Worm (Caenorhabditis elegans) whole organism, L4 larva: ENCODE data around the gene gem-1.

Experiments used
- D1046.2 ChIP-seq: fragments of 200-800 bp; sonication (Bioruptor generic); IDR thresholded peaks from 2 replicates; pipeline ENCODE4 v1.3.6; 2022; ENCODE audit warnings: missing genetic modification characterization, missing compliant biosample characterization
- F10B5.3 ChIP-seq: sonication (generic microtip); optimal IDR thresholded peaks from 2 replicates; lab custom pipeline; 2016; ENCODE audit warnings: mild to moderate bottlenecking, missing genetic modification characterization, missing compliant biosample characterization
- F44E2.7 ChIP-seq: fragments of 200-800 bp; sonication (Bioruptor generic); IDR thresholded peaks from 2 replicates; pipeline ENCODE4 v2.1.2; 2022; ENCODE audit warnings: missing genetic modification characterization, missing compliant biosample characterization
- T20F7.1 ChIP-seq: fragments of 200-800 bp; sonication (Bioruptor generic); optimal IDR thresholded peaks from 2 replicates; lab custom pipeline; 2018; ENCODE audit warnings: mild to moderate bottlenecking, missing genetic modification characterization, missing compliant biosample characterization
- T26A8.4 ChIP-seq: fragments of 200-800 bp; sonication (Bioruptor generic); IDR thresholded peaks from 2 replicates; pipeline ENCODE4 v1.3.6; 2022; ENCODE audit warnings: missing genetic modification characterization, missing compliant biosample characterization
- Y48G9A.11 ChIP-seq: fragments of 200-800 bp; sonication (Bioruptor generic); IDR thresholded peaks from 2 replicates; pipeline ENCODE4 v1.3.6; 2022; ENCODE audit warnings: missing genetic modification reagents, missing genetic modification characterization, missing compliant biosample characterization
- Y5F2A.4 ChIP-seq: fragments of 200-800 bp; sonication (Bioruptor generic); optimal IDR thresholded peaks from 2 replicates; lab custom pipeline; 2018; ENCODE audit warnings: mild to moderate bottlenecking, missing genetic modification characterization, missing compliant biosample characterization
- aha-1 ChIP-seq: fragments of 150-350 bp; peaks from one replicate; lab custom pipeline; 2014; ENCODE audit warnings: missing biosample characterization, missing genetic modification characterization
- ama-1 ChIP-seq: fragments of 150-350 bp; optimal IDR thresholded peaks from 2 replicates; lab custom pipeline; 2014; ENCODE audit warnings: inconsistent platforms, mixed read lengths
- arid-1 ChIP-seq: fragments of 200-800 bp; sonication (Bioruptor generic); conservative IDR thresholded peaks from 2 replicates; pipeline ENCODE4 v1.3.6; 2022; ENCODE audit warnings: missing genetic modification reagents, missing genetic modification characterization, missing compliant biosample characterization
- ceh-20 ChIP-seq: fragments of 200-800 bp; sonication (Bioruptor generic); IDR thresholded peaks from 2 replicates; pipeline ENCODE4 v1.3.6; 2022; ENCODE audit warnings: missing genetic modification reagents, missing genetic modification characterization, missing compliant biosample characterization
- ceh-28 ChIP-seq: fragments of 150-350 bp; optimal IDR thresholded peaks from 2 replicates; lab custom pipeline; 2014; ENCODE audit warnings: missing biosample characterization, missing genetic modification reagents, missing genetic modification characterization
- daf-12 ChIP-seq: fragments of 150-350 bp; optimal IDR thresholded peaks from 2 replicates; lab custom pipeline; 2014; ENCODE audit warnings: missing biosample characterization, missing genetic modification reagents, missing genetic modification characterization
- dmd-6 ChIP-seq: fragments of 200-800 bp; sonication (Bioruptor generic); IDR thresholded peaks from 2 replicates; pipeline ENCODE4 v1.3.6; 2022; ENCODE audit warnings: missing genetic modification reagents, missing genetic modification characterization, missing compliant biosample characterization
- duxl-1 ChIP-seq: sonication (generic microtip); optimal IDR thresholded peaks from 2 replicates; lab custom pipeline; 2016; ENCODE audit warnings: mild to moderate bottlenecking, missing genetic modification characterization, moderate library complexity, missing compliant biosample characterization; ENCODE audit not compliant: poor library complexity
- dve-1 ChIP-seq: sonication (generic microtip); optimal IDR thresholded peaks from 2 replicates; lab custom pipeline; 2017; ENCODE audit warnings: antibody characterized with exemption, mild to moderate bottlenecking, missing genetic modification characterization, missing compliant biosample characterization; ENCODE audit not compliant: insufficient read depth
- egl-43 ChIP-seq: fragments of 200-800 bp; sonication (Bioruptor generic); IDR thresholded peaks from 2 replicates; pipeline ENCODE4 v1.3.6; 2022; ENCODE audit warnings: missing genetic modification reagents, missing genetic modification characterization, missing compliant biosample characterization
- fos-1 ChIP-seq: fragments of 150-350 bp; optimal IDR thresholded peaks from 2 replicates; lab custom pipeline; 2014; ENCODE audit warnings: missing biosample characterization, missing genetic modification characterization
- gei-8 ChIP-seq: fragments of 200-800 bp; sonication (Bioruptor generic); optimal IDR thresholded peaks from 2 replicates; lab custom pipeline; 2018; ENCODE audit warnings: mild to moderate bottlenecking, missing genetic modification characterization, missing compliant biosample characterization
- hlh-11 ChIP-seq: fragments of 200-800 bp; sonication (Bioruptor generic); optimal IDR thresholded peaks from 2 replicates; lab custom pipeline; 2018; ENCODE audit warnings: mild to moderate bottlenecking, missing genetic modification characterization, missing compliant biosample characterization
- hlh-30 ChIP-seq: sonication (generic microtip); optimal IDR thresholded peaks from 2 replicates; lab custom pipeline; 2017; ENCODE audit warnings: antibody characterized with exemption, mild to moderate bottlenecking, missing genetic modification characterization, missing compliant biosample characterization; ENCODE audit not compliant: insufficient read depth
- hmg-1.1 ChIP-seq: fragments of 200-800 bp; sonication (Bioruptor generic); IDR thresholded peaks from 2 replicates; pipeline ENCODE4 v1.3.6; 2022; ENCODE audit warnings: missing genetic modification reagents, missing genetic modification characterization, missing compliant biosample characterization
- lin-1 ChIP-seq: fragments of 200-800 bp; sonication (Bioruptor generic); IDR thresholded peaks from 2 replicates; pipeline ENCODE4 v1.3.6; 2022; ENCODE audit warnings: missing genetic modification reagents, missing genetic modification characterization, missing compliant biosample characterization
- lin-13 ChIP-seq: fragments of 150-350 bp; optimal IDR thresholded peaks from 2 replicates; lab custom pipeline; 2014; ENCODE audit warnings: missing biosample characterization, missing genetic modification reagents, missing genetic modification characterization
- lin-15B ChIP-seq: fragments of 150-350 bp; sonication (generic microtip); optimal IDR thresholded peaks from 3 replicates; lab custom pipeline; 2014; ENCODE audit warnings: missing biosample characterization, missing genetic modification characterization
- lin-29 ChIP-seq: fragments of 200-800 bp; sonication (Bioruptor generic); IDR thresholded peaks from 2 replicates; pipeline ENCODE4 v1.3.6; 2022; ENCODE audit warnings: missing genetic modification reagents, missing genetic modification characterization, missing compliant biosample characterization
- lin-39 ChIP-seq: fragments of 150-350 bp; optimal IDR thresholded peaks from 2 replicates; lab custom pipeline; 2014; ENCODE audit warnings: missing biosample characterization, missing genetic modification reagents, missing genetic modification characterization
- lsy-2 ChIP-seq, 2 experiments: fragments of 150-350 bp in 1 of 2; sonication (generic microtip) in 1 of 2; optimal IDR thresholded peaks; 2 replicates each; lab custom pipeline; 2014 to 2017; ENCODE audit warnings: missing biosample characterization in 2 of 2, missing genetic modification characterization in 2 of 2
- madf-5 ChIP-seq, 2 experiments: fragments of 200-800 bp; sonication (Bioruptor generic); IDR thresholded peaks; 2 replicates each; pipeline ENCODE4 v1.3.6; 2022; ENCODE audit warnings: missing compliant biosample characterization in 2 of 2, missing genetic modification characterization in 2 of 2
- mes-2 ChIP-seq: sonication (generic microtip); optimal IDR thresholded peaks from 2 replicates; lab custom pipeline; 2016; ENCODE audit warnings: missing genotype, mild to moderate bottlenecking, missing genetic modification characterization, missing compliant biosample characterization; ENCODE audit not compliant: poor library complexity, severe bottlenecking
- nhr-102 ChIP-seq: sonication (generic microtip); optimal IDR thresholded peaks from 2 replicates; lab custom pipeline; 2016; ENCODE audit warnings: mild to moderate bottlenecking, missing genetic modification characterization, moderate library complexity, missing compliant biosample characterization
- nhr-111 ChIP-seq: fragments of 200-800 bp; sonication (Bioruptor generic); optimal IDR thresholded peaks from 2 replicates; lab custom pipeline; 2018; ENCODE audit warnings: mild to moderate bottlenecking, missing genetic modification characterization, missing compliant biosample characterization
- nhr-25 ChIP-seq: sonication (generic microtip); optimal IDR thresholded peaks from 2 replicates; lab custom pipeline; 2017; ENCODE audit warnings: missing genetic modification characterization, mild to moderate bottlenecking, missing compliant biosample characterization, antibody characterized with exemption, moderate library complexity, borderline replicate concordance; ENCODE audit not compliant: insufficient read depth
- nhr-28 ChIP-seq: fragments of 150-350 bp; optimal IDR thresholded peaks from 2 replicates; lab custom pipeline; 2014; ENCODE audit warnings: missing biosample characterization, missing genetic modification characterization
- nhr-42 ChIP-seq: fragments of 200-800 bp; sonication (Bioruptor generic); IDR thresholded peaks from 2 replicates; pipeline ENCODE4 v1.3.6; 2022; ENCODE audit warnings: missing genetic modification characterization, missing compliant biosample characterization
- nhr-77 ChIP-seq: fragments of 150-350 bp; optimal IDR thresholded peaks from 2 replicates; lab custom pipeline; 2014; ENCODE audit warnings: missing biosample characterization, missing genetic modification characterization
- saeg-2 ChIP-seq: fragments of 200-800 bp; sonication (Bioruptor generic); IDR thresholded peaks from 2 replicates; pipeline ENCODE4 v1.3.6; 2022; ENCODE audit warnings: missing genetic modification reagents, missing genetic modification characterization, missing compliant biosample characterization
- sdz-12 ChIP-seq: fragments of 200-800 bp; sonication (Bioruptor generic); optimal IDR thresholded peaks from 2 replicates; lab custom pipeline; 2018; ENCODE audit warnings: mild to moderate bottlenecking, missing genetic modification characterization, missing compliant biosample characterization
- skn-1 ChIP-seq: fragments of 150-350 bp; optimal IDR thresholded peaks from 2 replicates; lab custom pipeline; 2014; ENCODE audit warnings: missing biosample characterization, missing genetic modification characterization
- snpc-4 ChIP-seq: fragments of 150-350 bp; optimal IDR thresholded peaks from 2 replicates; lab custom pipeline; 2014; ENCODE audit warnings: missing biosample characterization, missing genetic modification characterization
- tra-1 ChIP-seq: fragments of 200-800 bp; sonication (Bioruptor generic); IDR thresholded peaks from 2 replicates; pipeline ENCODE4 v1.3.6; 2022; ENCODE audit warnings: missing genetic modification reagents, missing genetic modification characterization, missing compliant biosample characterization
- unc-39 ChIP-seq: sonication (generic microtip); optimal IDR thresholded peaks from 2 replicates; lab custom pipeline; 2017; ENCODE audit warnings: missing biosample characterization, missing genetic modification characterization
- unc-62 ChIP-seq, 3 experiments: fragments of 150-350 bp in 1 of 3; sonication (generic microtip); optimal IDR thresholded peaks in 2 of 3; peaks in 1 of 3; 1 replicate in 1 of 3; 2 replicates in 2 of 3; lab custom pipeline; 2014 to 2017; ENCODE audit warnings: missing biosample characterization in 3 of 3, missing genetic modification characterization in 3 of 3, missing genetic modification reagents in 3 of 3, missing genotype in 1 of 3
- zag-1 ChIP-seq: fragments of 150-350 bp; optimal IDR thresholded peaks from 2 replicates; lab custom pipeline; 2014; ENCODE audit warnings: missing biosample characterization, missing genetic modification characterization

gem-1 gene

ce11 chrX:13353530-13353929 is 23.3 kb downstream of the gem-1 start (continued):
- TF ChIP-seq nhr-102 (tag; lab: Kevin White, UChicago) (peak; percentile 74), gei-8 (GFP tag; lab: Kevin White, UChicago) (peak; percentile 65), egl-43 (GFP tag; lab: Robert Waterston, UW) (no peak), ceh-28 (tag; lab: Kevin White, UChicago) (no peak), nhr-42 (GFP tag; lab: Robert Waterston, UW) (no peak), hmg-1.1 (GFP tag; lab: Robert Waterston, UW) (peak; percentile 15; the same call in 1 of the 2 replicates), D1046.2 (no peak), unc-62 (GFP tag; optimal IDR thresholded peaks at IDR 0.05 in 1 of 2; lab: Kevin White, UChicago) (peak in 1 of 2 experiments; percentile 85), unc-62 (tag; optimal IDR thresholded peaks at IDR 0.05; lab: Kevin White, UChicago) (no peak), ceh-20 (peak; percentile 34; the same call in 1 of the 2 replicates), aha-1 (tag; lab: Kevin White, UChicago) (peak; percentile 97), sdz-12 (GFP tag; lab: Kevin White, UChicago) (no peak)
- TF ChIP-seq, all 104 proteins: peak for 36

- TF ChIP-seq hlh-11 (peak; percentile 21), lsy-2 (tag; optimal IDR thresholded peaks at IDR 0.05; lab: Kevin White, UChicago) (no peak), duxl-1 (tag; lab: Kevin White, UChicago) (no peak), F10B5.3 (tag; lab: Kevin White, UChicago) (no peak), dmd-6 (GFP tag; lab: Robert Waterston, UW) (peak; percentile 49), T20F7.1 (GFP tag; lab: Kevin White, UChicago) (no peak), madf-5 (GFP tag; IDR thresholded peaks at IDR 0.05; lab: Robert Waterston, UW) (no peak), hlh-30 (tag; lab: Kevin White, UChicago) (peak; percentile 28), daf-12 (no peak), nhr-28 (no peak), arid-1 (GFP tag; lab: Robert Waterston, UW) (no peak), mes-2 (tag; lab: Kevin White, UChicago) (no peak), F44E2.7 (GFP tag; lab: Robert Waterston, UW) (no peak), fos-1 (no peak), tra-1 (GFP tag; lab: Robert Waterston, UW) (no peak), lin-1 (no peak), saeg-2 (GFP tag; lab: Robert Waterston, UW) (no peak), dve-1 (tag; lab: Kevin White, UChicago) (peak; percentile 24), sdz-12 (GFP tag; lab: Kevin White, UChicago) (no peak), unc-39 (no peak)
Observed at ce11 chrX:13352164-13352563, 24.6 kb downstream of the gem-1 start.

- TF ChIP-seq lin-15B (tag; lab: Kevin White, UChicago) = no peak
- no peak for TF ChIP-seq nhr-111
- TF ChIP-seq nhr-77 = peak; percentile 42
- TF ChIP-seq lin-1 = 0 out of 2 replicates have a peak, but pooled peaks have one; percentile 19
- TF ChIP-seq snpc-4 (tag; lab: Kevin White, UChicago) = no peak
- peak; percentile 86 for TF ChIP-seq ama-1 (lab: Kevin White, UChicago)
- no peak for TF ChIP-seq daf-12
- no peak for TF ChIP-seq lin-13 (GFP tag; lab: Kevin White, UChicago)
- TF ChIP-seq hlh-30 (tag; lab: Kevin White, UChicago) = peak; percentile 89
- TF ChIP-seq lin-39 = no peak
- no peak for TF ChIP-seq saeg-2 (GFP tag; lab: Robert Waterston, UW)
- no peak for TF ChIP-seq D1046.2
- TF ChIP-seq nhr-42 (GFP tag; lab: Robert Waterston, UW) = 0 out of 2 replicates have a peak, but pooled peaks have one; percentile 31
- TF ChIP-seq F10B5.3 (tag; lab: Kevin White, UChicago) = peak; percentile 9
- TF ChIP-seq nhr-25 (tag; lab: Kevin White, UChicago) = no peak
- no peak; the same call in 1 of the 2 replicates for TF ChIP-seq T26A8.4 (GFP tag; lab: Robert Waterston, UW)
- no peak for TF ChIP-seq Y48G9A.11 (GFP tag; lab: Robert Waterston, UW)
- TF ChIP-seq T20F7.1 (GFP tag; lab: Kevin White, UChicago) = no peak
- no peak for TF ChIP-seq lin-29
- no peak for TF ChIP-seq Y5F2A.4 (GFP tag; lab: Kevin White, UChicago)
- TF ChIP-seq skn-1 (tag; lab: Kevin White, UChicago) = no peak
- TF ChIP-seq arid-1 (GFP tag; lab: Robert Waterston, UW) = no peak
- no peak for TF ChIP-seq zag-1
Observed at ce11 chrX:13350804-13351747, 25.7 kb downstream of the gem-1 start, which contains the start of gene mxl-3. Gene mxl-3 (minus strand): TSS chrX:13350804.
